Fruit fly (Drosophila melanogaster) whole organism, wandering third instar larva: ENCODE results near the gene BuGZ.

ENCODE experiments used
- Abd-B ChIP-seq: fragments of >200 bp; optimal IDR thresholded peaks from 2 replicates; lab custom pipeline; 2017; ENCODE audit warnings: missing biosample characterization, missing genetic modification characterization
- CG32264 ChIP-seq: fragments of 200-800 bp; sonication (Bioruptor generic); optimal IDR thresholded peaks from 2 replicates; lab custom pipeline; 2016; ENCODE audit warnings: missing biosample characterization, missing genetic modification characterization
- CG9705 ChIP-seq: fragments of 200-800 bp; sonication (Bioruptor generic); optimal IDR thresholded peaks from 2 replicates; lab custom pipeline; 2018; ENCODE audit warnings: missing biosample characterization, mild to moderate bottlenecking, missing genetic modification characterization
- CrebA ChIP-seq: fragments of 200-800 bp; sonication (Bioruptor generic); optimal IDR thresholded peaks from 2 replicates; lab custom pipeline; 2016; ENCODE audit warnings: missing biosample characterization, mild to moderate bottlenecking, missing genetic modification characterization, borderline replicate concordance
- Dfd ChIP-seq: fragments of >200 bp; optimal IDR thresholded peaks from 2 replicates; lab custom pipeline; 2017; ENCODE audit warnings: missing biosample characterization, missing genetic modification characterization
- Dif ChIP-seq: fragments of 200-275, 200-300 bp; sonication (Bioruptor generic); optimal IDR thresholded peaks from 2 replicates; lab custom pipeline; 2018; ENCODE audit warnings: missing biosample characterization, missing genetic modification characterization; ENCODE audit not compliant: partially characterized antibody
- GATAd ChIP-seq: sonication (Bioruptor generic); optimal IDR thresholded peaks from 2 replicates; lab custom pipeline; 2016; ENCODE audit warnings: missing biosample characterization, missing genetic modification characterization
- HLH106 ChIP-seq: fragments of 200-800 bp; optimal IDR thresholded peaks from 3 replicates; lab custom pipeline; 2019; ENCODE audit warnings: missing biosample characterization, mild to moderate bottlenecking, missing genetic modification characterization, moderate library complexity
- Hnf4 ChIP-seq: fragments of 200-800 bp; sonication (Bioruptor generic); optimal IDR thresholded peaks from 2 replicates; lab custom pipeline; 2016; ENCODE audit warnings: missing biosample characterization, mild to moderate bottlenecking, missing genetic modification characterization
- Hr78 ChIP-seq: fragments of >200 bp; optimal IDR thresholded peaks from 2 replicates; lab custom pipeline; 2017; ENCODE audit warnings: missing biosample characterization, missing genetic modification characterization
- Hr83 ChIP-seq: fragments of 200-300 bp; sonication (Bioruptor generic); optimal IDR thresholded peaks from 2 replicates; lab custom pipeline; 2016; ENCODE audit warnings: missing biosample characterization, mild to moderate bottlenecking, missing genetic modification characterization, moderate library complexity; ENCODE audit not compliant: poor library complexity, severe bottlenecking
- Jra ChIP-seq: sonication (Bioruptor generic); optimal IDR thresholded peaks from 2 replicates; lab custom pipeline; 2016; ENCODE audit warnings: missing biosample characterization, missing genetic modification characterization
- Mio ChIP-seq: sonication (Bioruptor generic); optimal IDR thresholded peaks from 2 replicates; lab custom pipeline; 2016; ENCODE audit warnings: missing biosample characterization, missing genetic modification characterization
- Myc ChIP-seq: fragments of >200 bp; optimal IDR thresholded peaks from 2 replicates; lab custom pipeline; 2017
- N ChIP-seq: fragments of >200 bp; optimal IDR thresholded peaks from 2 replicates; lab custom pipeline; 2018; ENCODE audit warnings: missing biosample characterization, missing external identifiers, missing genetic modification characterization
- OdsH ChIP-seq: fragments of 200-800 bp; sonication (Bioruptor generic); optimal IDR thresholded peaks from 2 replicates; lab custom pipeline; 2016; ENCODE audit warnings: missing biosample characterization, mild to moderate bottlenecking, missing genetic modification characterization
- Sp1 ChIP-seq: fragments of 200-800 bp; sonication (Bioruptor generic); optimal IDR thresholded peaks from 3 replicates; lab custom pipeline; 2019; ENCODE audit warnings: missing biosample characterization, mild to moderate bottlenecking, missing genetic modification characterization, moderate library complexity
- Vsx2 ChIP-seq: fragments of 200-300, 225-300 bp; sonication (Bioruptor generic); optimal IDR thresholded peaks from 2 replicates; lab custom pipeline; 2018; ENCODE audit warnings: missing biosample characterization, missing genetic modification characterization; ENCODE audit not compliant: partially characterized antibody
- br ChIP-seq: fragments of 200-800 bp; sonication (Bioruptor generic); optimal IDR thresholded peaks from 2 replicates; lab custom pipeline; 2016; ENCODE audit warnings: missing biosample characterization, missing genetic modification characterization
- brk ChIP-seq: fragments of 200-800 bp; sonication (Bioruptor generic); optimal IDR thresholded peaks from 2 replicates; lab custom pipeline; 2016; ENCODE audit warnings: missing biosample characterization, mild to moderate bottlenecking, missing genetic modification characterization
- dl ChIP-seq, 2 experiments: fragments of 175-275, 200-275 bp in 1 of 2; fragments of 200-275 bp in 1 of 2; sonication (Bioruptor generic); optimal IDR thresholded peaks; lab custom pipeline; 2018; ENCODE audit warnings: mild to moderate bottlenecking in 2 of 2, missing biosample characterization in 2 of 2, missing genetic modification characterization in 2 of 2, moderate library complexity in 2 of 2; ENCODE audit not compliant: partially characterized antibody in 2 of 2, insufficient read depth in 1 of 2
- dmrt93B ChIP-seq: fragments of 200-800 bp; sonication (Bioruptor generic); optimal IDR thresholded peaks from 2 replicates; lab custom pipeline; 2018; ENCODE audit warnings: missing biosample characterization, mild to moderate bottlenecking, missing genetic modification characterization
- ey ChIP-seq: fragments of 200-800 bp; sonication (Bioruptor generic); optimal IDR thresholded peaks from 2 replicates; lab custom pipeline; 2016; ENCODE audit warnings: missing biosample characterization, missing genetic modification characterization
- fru ChIP-seq: fragments of 200-800 bp; sonication (Bioruptor generic); optimal IDR thresholded peaks from 3 replicates; lab custom pipeline; 2016; ENCODE audit warnings: missing biosample characterization, mild to moderate bottlenecking, missing genetic modification characterization
- h ChIP-seq: fragments of 200-800 bp; sonication (Bioruptor generic); optimal IDR thresholded peaks from 3 replicates; lab custom pipeline; 2016; ENCODE audit warnings: missing biosample characterization, mild to moderate bottlenecking, missing genetic modification characterization
- jim ChIP-seq: fragments of 175-275, 200-325 bp; sonication (Bioruptor generic); optimal IDR thresholded peaks from 2 replicates; lab custom pipeline; 2016; ENCODE audit warnings: missing biosample characterization, mild to moderate bottlenecking, missing genetic modification characterization
- lola ChIP-seq: fragments of >200 bp; optimal IDR thresholded peaks from 2 replicates; lab custom pipeline; 2017; ENCODE audit warnings: missing biosample characterization, missing genetic modification characterization
- pan ChIP-seq: fragments of >200 bp; optimal IDR thresholded peaks from 2 replicates; lab custom pipeline; 2017
- rgr ChIP-seq: fragments of 200-800 bp; sonication (Bioruptor generic); optimal IDR thresholded peaks from 3 replicates; lab custom pipeline; 2016; ENCODE audit warnings: missing biosample characterization, mild to moderate bottlenecking, missing genetic modification characterization
- sage ChIP-seq: fragments of 200-800 bp; sonication (Bioruptor generic); optimal IDR thresholded peaks from 2 replicates; lab custom pipeline; 2016; ENCODE audit warnings: missing biosample characterization, mild to moderate bottlenecking, missing genetic modification characterization
- sv ChIP-seq: fragments of 200-800 bp; sonication (Bioruptor generic); optimal IDR thresholded peaks from 3 replicates; lab custom pipeline; 2016; ENCODE audit warnings: missing biosample characterization, missing genetic modification characterization
- tai ChIP-seq: sonication (Bioruptor generic); optimal IDR thresholded peaks from 2 replicates; lab custom pipeline; 2016; ENCODE audit warnings: missing biosample characterization, missing genetic modification characterization

BuGZ gene

dm6 chr2L:16743055-16743805 lies at the start of gene BuGZ, which contains the start of gene LSm7:
BuGZ (plus strand) TSS chr2L:16743405.
LSm7 (minus strand) TSS chr2L:16743100.
- no peak for TF ChIP-seq Jra
- no peak for TF ChIP-seq Sp1 (GFP tag; lab: Kevin White, UChicago)
- TF ChIP-seq Abd-B (GFP tag; lab: Kevin White, UChicago) = no peak
- no peak for TF ChIP-seq ey
- TF ChIP-seq tai = no peak
- TF ChIP-seq jim = no peak
- no peak for TF ChIP-seq Dfd (GFP tag; lab: Kevin White, UChicago)
- TF ChIP-seq sage (GFP tag; lab: Kevin White, UChicago) = no peak
- TF ChIP-seq lola (GFP tag; lab: Kevin White, UChicago) = no peak
- no peak for TF ChIP-seq dl (GFP tag; optimal IDR thresholded peaks at IDR 0.05; lab: Kevin White, UChicago; ENCODE audit: insufficient read depth in 1 of 2, partially characterized antibody in 2 of 2)
- TF ChIP-seq Dif (GFP tag; lab: Kevin White, UChicago) = no peak
- no peak for TF ChIP-seq Hr83 (GFP tag; lab: Kevin White, UChicago)
- no peak for TF ChIP-seq pan (lab: Kevin White, UChicago)
- no peak for TF ChIP-seq CG9705 (GFP tag; lab: Kevin White, UChicago)
- TF ChIP-seq Vsx2 (GFP tag; lab: Kevin White, UChicago) = no peak
- TF ChIP-seq Hnf4 (GFP tag; lab: Kevin White, UChicago) = no peak
- no peak for TF ChIP-seq sv
- TF ChIP-seq rgr (GFP tag; lab: Kevin White, UChicago) = no peak
- no peak for TF ChIP-seq Hr78 (GFP tag; lab: Kevin White, UChicago)

dm6 chr2L:16703008-16703510 lies 40.1 kb upstream of the BuGZ start:
- TF ChIP-seq CrebA (GFP tag; lab: Kevin White, UChicago) (no peak), Hnf4 (GFP tag; lab: Kevin White, UChicago) (peak; percentile 21)
- TF ChIP-seq, all 38 proteins: peak for 1

- TF ChIP-seq Myc (lab: Kevin White, UChicago) (no peak), fru (peak; percentile 8), N (no peak), sv (peak; percentile 26), CG32264 (GFP tag; lab: Kevin White, UChicago) (no peak), OdsH (GFP tag; lab: Kevin White, UChicago) (peak; percentile 1), dl (GFP tag; optimal IDR thresholded peaks at IDR 0.05; lab: Kevin White, UChicago; ENCODE audit: insufficient read depth in 1 of 2, partially characterized antibody in 2 of 2) (no peak), Hr83 (GFP tag; lab: Kevin White, UChicago) (no peak), brk (GFP tag; lab: Kevin White, UChicago) (no peak), ey (peak; percentile 21), rgr (GFP tag; lab: Kevin White, UChicago) (peak; percentile 48), h (GFP tag; lab: Kevin White, UChicago) (peak; percentile 22), Hnf4 (GFP tag; lab: Kevin White, UChicago) (peak; percentile 20), HLH106 (tag; lab: Kevin White, UChicago) (no peak), br (GFP tag; lab: Kevin White, UChicago) (peak; percentile 6)
Measured at dm6 chr2L:16703753-16704152, 39.5 kb upstream of the BuGZ start.

DNA sequence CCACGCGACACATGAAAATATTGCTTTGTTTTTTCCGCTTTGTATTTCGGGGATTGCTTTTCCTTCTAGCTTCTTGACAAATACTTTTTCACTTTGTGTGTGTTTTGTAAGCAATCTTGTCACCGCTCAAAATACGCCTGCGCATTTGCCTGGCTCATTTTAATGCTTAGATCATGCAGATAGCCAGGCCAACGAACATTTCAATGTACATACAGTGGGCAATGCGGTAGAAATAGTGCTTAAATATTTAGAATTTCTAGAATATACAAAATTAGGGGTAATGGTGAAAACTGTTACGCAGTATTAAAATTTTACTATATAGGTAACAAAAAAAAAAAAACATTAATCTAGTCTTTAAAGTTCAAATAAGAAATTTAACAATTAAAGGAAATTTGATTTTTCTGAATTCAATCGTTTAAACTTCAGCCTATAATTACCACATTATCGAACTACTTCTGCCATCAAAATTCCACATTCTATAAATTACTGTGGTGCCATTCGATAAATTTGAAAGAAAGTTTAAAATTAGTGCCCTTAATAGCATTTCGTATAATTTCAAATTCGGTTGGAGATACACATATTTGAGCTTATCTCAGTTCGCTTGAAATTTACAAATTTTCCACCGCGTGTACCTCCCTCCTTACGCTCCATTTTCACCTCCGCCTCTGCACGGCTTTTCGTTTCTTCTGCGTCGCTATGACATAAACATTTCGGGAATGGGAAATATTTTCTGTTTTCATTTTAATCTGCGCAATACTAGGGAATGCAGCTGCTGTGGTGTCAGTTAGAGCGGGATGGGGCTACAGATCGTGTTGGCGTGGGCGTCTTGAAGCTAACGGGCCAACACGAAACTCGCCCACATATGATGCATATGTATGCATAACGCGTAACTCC lies 36.1 kb upstream of the BuGZ start:
- TF ChIP-seq Hnf4 (GFP tag; lab: Kevin White, UChicago) (no peak), CrebA (GFP tag; lab: Kevin White, UChicago) (no peak), Mio (GFP tag; lab: Kevin White, UChicago) (no peak), Dfd (GFP tag; lab: Kevin White, UChicago) (no peak), Hr78 (GFP tag; lab: Kevin White, UChicago) (no peak), tai (no peak), pan (lab: Kevin White, UChicago) (no peak), Sp1 (GFP tag; lab: Kevin White, UChicago) (no peak), GATAd (GFP tag; lab: Kevin White, UChicago) (no peak), dmrt93B (GFP tag; lab: Kevin White, UChicago) (no peak), brk (GFP tag; lab: Kevin White, UChicago) (no peak)
